Fruit fly (Drosophila melanogaster) S2 (cell line): ENCODE results near the gene CG8301.

ENCODE experiments used
- CTCF ChIP-seq, 2 experiments: fragments of >200 bp; optimal IDR thresholded peaks; 2 replicates each; lab custom pipeline; 2018

Gene CG8301

dm6 chr3R:9632110-9632921 is 51.2 kb downstream of the CG8301 start:
- no peak for TF ChIP-seq CTCF (optimal IDR thresholded peaks at IDR 0.05; lab: Kevin White, UChicago)
